Fruit fly (Drosophila melanogaster) whole organism, pupa: ENCODE data around the gene CG5246.

Experiments
- CG10348 ChIP-seq: fragments of 200-800 bp; sonication (Bioruptor generic); IDR thresholded peaks from 2 replicates; pipeline ENCODE4 v1.3.6; 2022; ENCODE audit warnings: missing biosample characterization, missing genetic modification characterization
- CG13204 ChIP-seq: fragments of 200-800 bp; sonication (Bioruptor generic); optimal IDR thresholded peaks from 2 replicates; lab custom pipeline; 2018; ENCODE audit warnings: missing biosample characterization, mild to moderate bottlenecking, missing genetic modification characterization, moderate library complexity
- CG14655 ChIP-seq: fragments of 200-800 bp; sonication (Bioruptor generic); optimal IDR thresholded peaks from 3 replicates; lab custom pipeline; 2017; ENCODE audit warnings: mild to moderate bottlenecking, missing biosample characterization, missing genetic modification reagents, missing genetic modification characterization
- CG32121 ChIP-seq: fragments of 200-800 bp; sonication (Bioruptor generic); IDR thresholded peaks from 2 replicates; pipeline ENCODE4 v1.3.6; 2022; ENCODE audit warnings: missing biosample characterization, missing genetic modification characterization
- CG34367 ChIP-seq: fragments of 200-800 bp; sonication (Bioruptor generic); optimal IDR thresholded peaks from 2 replicates; lab custom pipeline; 2018; ENCODE audit warnings: missing biosample characterization, mild to moderate bottlenecking, missing genetic modification characterization
- CG8159 ChIP-seq: fragments of 200-800 bp; sonication (Bioruptor generic); optimal IDR thresholded peaks from 3 replicates; lab custom pipeline; 2018; ENCODE audit warnings: missing biosample characterization, mild to moderate bottlenecking, missing genetic modification characterization, moderate library complexity
- EcR ChIP-seq: fragments of 200-800 bp; sonication (Bioruptor generic); optimal IDR thresholded peaks from 3 replicates; lab custom pipeline; 2019; ENCODE audit warnings: missing biosample characterization, missing genetic modification characterization, mild to moderate bottlenecking, moderate library complexity, missing genetic modification reagents
- Ets98B ChIP-seq: fragments of 200-800 bp; sonication (Bioruptor generic); IDR thresholded peaks from 2 replicates; pipeline ENCODE4 v1.3.6; 2022; ENCODE audit warnings: missing biosample characterization, missing genetic modification characterization
- Pif1A ChIP-seq: fragments of 200-800 bp; sonication (Bioruptor generic); optimal IDR thresholded peaks from 3 replicates; lab custom pipeline; 2016; ENCODE audit warnings: missing biosample characterization, missing genetic modification characterization
- Snoo ChIP-seq: fragments of 200-800 bp; sonication (Bioruptor generic); optimal IDR thresholded peaks from 3 replicates; lab custom pipeline; 2017; ENCODE audit warnings: missing biosample characterization, mild to moderate bottlenecking, missing genetic modification characterization, inconsistent platforms
- gl ChIP-seq: fragments of 200-800 bp; sonication (Bioruptor generic); optimal IDR thresholded peaks from 2 replicates; lab custom pipeline; 2018; ENCODE audit warnings: missing biosample characterization, mild to moderate bottlenecking, missing genetic modification characterization

DNA sequence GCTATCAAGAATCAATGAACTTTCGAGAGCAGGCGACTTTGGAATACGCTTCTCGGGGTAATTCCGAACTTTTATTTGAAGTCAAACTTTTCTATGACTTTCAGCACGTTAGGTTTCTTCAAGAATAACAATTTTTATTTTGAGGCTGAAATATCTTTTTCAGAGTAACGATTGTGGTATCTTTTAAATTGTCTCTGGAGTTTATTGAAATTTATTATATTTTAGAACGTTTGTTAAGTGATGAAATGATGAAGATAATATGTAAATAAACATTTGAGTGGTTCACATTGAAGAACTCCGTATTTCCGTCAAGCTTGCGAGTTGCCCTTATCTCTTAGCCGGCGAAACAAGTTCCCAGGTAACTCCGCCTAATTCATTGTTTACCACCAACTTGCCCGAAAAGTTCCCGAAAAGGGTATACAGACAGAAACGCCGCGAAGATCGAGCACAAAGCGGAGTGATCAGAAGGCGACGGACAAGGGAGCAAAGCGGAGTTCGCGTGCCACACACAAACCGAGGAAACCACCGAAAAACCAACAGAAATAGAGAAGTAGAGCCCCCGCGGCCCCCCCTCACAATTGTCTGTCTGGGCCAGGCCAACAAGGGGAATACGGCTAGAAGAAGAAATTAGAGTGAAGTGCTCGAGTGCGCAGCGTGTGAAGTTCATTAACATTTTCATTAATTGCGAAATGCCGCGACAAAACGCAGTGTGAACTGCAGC lies 18.1 kb upstream of the CG5246 start:
- TF ChIP-seq CG34367 (tag; lab: Kevin White, UChicago) (peak; percentile 52), EcR (GFP tag; lab: Kevin White, UChicago) (peak; percentile 80), CG32121 (GFP tag; lab: Robert Waterston, UW) (no peak), CG10348 (GFP tag; lab: Robert Waterston, UW) (no peak), CG14655 (GFP tag; lab: Kevin White, UChicago) (peak; percentile 60), gl (tag; lab: Kevin White, UChicago) (no peak), Pif1A (GFP tag; lab: Kevin White, UChicago) (peak; percentile 12), CG13204 (GFP tag; lab: Kevin White, UChicago) (peak; percentile 6), Ets98B (GFP tag; lab: Robert Waterston, UW) (no peak), Snoo (peak; percentile 66), CG8159 (peak; percentile 63)
